Fruit fly (Drosophila melanogaster): ENCODE data around the gene Vha13.

DNA sequence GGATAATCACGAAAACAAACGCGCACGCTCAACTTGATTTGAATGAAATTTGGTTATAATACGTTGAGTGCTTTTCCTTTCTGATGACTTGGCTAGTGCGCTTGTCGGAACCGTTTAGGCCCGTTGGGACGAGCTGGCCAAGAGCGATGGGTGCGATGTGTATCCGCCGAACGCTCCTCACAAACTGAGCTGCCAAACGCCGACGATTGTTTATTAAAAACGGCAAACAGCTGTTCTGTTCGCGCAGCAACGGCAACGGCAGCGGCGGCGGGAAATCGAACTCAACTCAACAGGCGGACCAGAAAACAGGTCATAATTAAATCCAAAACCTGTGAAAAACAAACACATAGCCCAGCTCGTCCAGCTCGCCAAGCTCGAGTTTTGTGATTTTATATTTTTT is 23.2 kb downstream of the Vha13 start:
- TF ChIP-seq CG13894 (tag; optimal IDR thresholded peaks at IDR 0.05) (peak; percentile 67), emc (GFP tag; optimal IDR thresholded peaks at IDR 0.05) (no peak), z (GFP tag; IDR thresholded peaks at IDR 0.05) (peak; percentile 86), stwl (tag; optimal IDR thresholded peaks at IDR 0.05) (no peak)
